Worm (Caenorhabditis elegans) whole organism, L3 larva: ENCODE results near the gene clec-66.

Experiments
- ama-1 ChIP-seq: fragments of 150-350 bp; optimal IDR thresholded peaks from 2 replicates; lab custom pipeline; 2018
- ceh-16 ChIP-seq: sonication (generic microtip); optimal IDR thresholded peaks from 2 replicates; lab custom pipeline; 2017; ENCODE audit warnings: missing biosample characterization, missing genetic modification characterization
- ceh-28 ChIP-seq: fragments of 150-350 bp; optimal IDR thresholded peaks from 2 replicates; lab custom pipeline; 2014; ENCODE audit warnings: missing biosample characterization, missing genetic modification reagents, missing genetic modification characterization
- ceh-82 ChIP-seq: fragments of 150-350 bp; optimal IDR thresholded peaks from 2 replicates; lab custom pipeline; 2014; ENCODE audit warnings: missing biosample characterization, missing genetic modification characterization
- daf-12 ChIP-seq: fragments of 150-350 bp; optimal IDR thresholded peaks from 2 replicates; lab custom pipeline; 2014; ENCODE audit warnings: missing biosample characterization, missing genetic modification reagents, missing genetic modification characterization
- egl-27 ChIP-seq: sonication (generic microtip); optimal IDR thresholded peaks from 4 replicates; lab custom pipeline; 2017; ENCODE audit warnings: missing biosample characterization, missing genetic modification reagents, missing genetic modification characterization
- fkh-10 ChIP-seq: sonication (generic microtip); optimal IDR thresholded peaks from 2 replicates; lab custom pipeline; 2017; ENCODE audit warnings: missing biosample characterization, missing genetic modification reagents, missing genetic modification characterization
- jun-1 ChIP-seq: fragments of 150-350 bp; optimal IDR thresholded peaks from 2 replicates; lab custom pipeline; 2014; ENCODE audit warnings: missing biosample characterization, missing genetic modification reagents, missing genetic modification characterization
- nhr-11 ChIP-seq: fragments of 150-350 bp; optimal IDR thresholded peaks from 2 replicates; lab custom pipeline; 2014; ENCODE audit warnings: missing biosample characterization, missing genetic modification characterization
- nhr-25 ChIP-seq: sonication (generic microtip); optimal IDR thresholded peaks from 2 replicates; lab custom pipeline; 2017; ENCODE audit warnings: missing biosample characterization, missing genetic modification characterization
- nhr-28 ChIP-seq: fragments of 150-350 bp; optimal IDR thresholded peaks from 2 replicates; lab custom pipeline; 2014; ENCODE audit warnings: missing biosample characterization, missing genetic modification characterization
- pqm-1 ChIP-seq: fragments of 150-350 bp; optimal IDR thresholded peaks from 2 replicates; lab custom pipeline; 2017; ENCODE audit warnings: missing biosample characterization, missing genetic modification characterization, inconsistent platforms
- tbx-2 ChIP-seq: sonication (generic microtip); optimal IDR thresholded peaks from 2 replicates; lab custom pipeline; 2016; ENCODE audit warnings: mild to moderate bottlenecking, missing genetic modification characterization, missing compliant biosample characterization

DNA sequence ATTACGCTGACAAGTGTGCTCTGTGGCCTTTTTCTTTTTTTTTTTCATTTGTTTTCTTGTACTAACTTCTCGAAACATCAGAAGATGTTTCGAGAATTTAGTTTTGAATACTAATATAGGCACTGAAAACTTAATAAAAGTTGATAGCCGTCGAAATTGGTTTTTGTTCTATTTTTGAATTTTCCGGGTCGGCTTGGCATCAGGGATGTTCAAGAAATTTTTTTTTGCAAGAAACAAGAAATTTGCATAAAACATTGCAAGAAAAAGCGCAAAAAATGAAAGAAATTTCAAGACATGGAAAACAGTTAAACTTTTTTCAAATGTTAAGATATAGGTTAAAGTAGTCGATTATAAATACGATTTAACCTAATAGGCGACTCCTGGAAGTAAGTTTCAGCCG is 19.0 kb downstream of the clec-66 start:
- TF ChIP-seq tbx-2 (tag; lab: Kevin White, UChicago) (no peak), daf-12 (tag; lab: Kevin White, UChicago) (no peak), nhr-25 (tag; lab: Kevin White, UChicago) (no peak), pqm-1 (tag; lab: Kevin White, UChicago) (no peak), nhr-28 (tag; lab: Kevin White, UChicago) (no peak), jun-1 (tag; lab: Kevin White, UChicago) (no peak), ceh-28 (no peak), ceh-16 (tag; lab: Kevin White, UChicago) (no peak), ama-1 (lab: Kevin White, UChicago) (no peak), fkh-10 (GFP tag; lab: Kevin White, UChicago) (no peak), nhr-11 (tag; lab: Kevin White, UChicago) (no peak), egl-27 (tag; lab: Kevin White, UChicago) (no peak), ceh-82 (no peak)
